Worm (Caenorhabditis elegans): Measurements from ENCODE around the gene Y38F1A.8.

DNA sequence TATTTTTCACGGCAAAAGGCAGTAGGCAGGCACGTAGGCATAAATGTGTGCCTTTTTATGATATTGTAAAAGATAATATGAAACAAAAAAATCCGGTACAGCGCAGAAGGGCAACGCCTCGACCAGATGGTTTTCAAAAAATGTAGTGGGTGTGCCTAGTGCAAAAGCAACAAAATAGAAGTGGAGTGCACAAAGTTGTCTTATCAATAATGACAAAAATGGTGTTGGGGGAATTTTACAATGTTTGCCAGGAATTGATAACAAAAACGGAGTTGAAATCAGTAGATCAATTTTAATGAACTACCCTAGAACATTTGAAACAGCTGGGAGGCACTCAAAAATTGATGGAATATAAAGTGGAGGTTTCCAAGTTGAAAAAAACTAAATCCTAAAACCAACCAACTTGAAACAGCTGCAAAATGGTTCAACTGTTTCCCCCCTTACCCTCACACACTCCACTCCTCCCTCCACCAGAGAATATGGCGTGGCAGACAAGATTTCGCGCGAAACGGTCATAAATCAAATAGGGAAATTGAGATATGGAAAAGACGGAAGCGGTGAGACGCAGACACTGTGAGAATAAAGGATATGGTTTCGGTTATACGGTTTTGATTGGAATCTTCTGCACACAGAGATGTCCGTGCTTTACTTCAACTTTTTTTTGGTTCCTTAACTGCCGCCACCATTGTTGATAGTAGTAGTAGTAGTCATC lies 3.7 kb upstream of the Y38F1A.8 start:
- TF ChIP-seq ama-1 (optimal IDR thresholded peaks at IDR 0.05) (no peak), flt-1 (GFP tag; IDR thresholded peaks at IDR 0.05) (no peak), B0310.2 (tag; optimal IDR thresholded peaks at IDR 0.05) (no peak), tra-4 (tag; optimal IDR thresholded peaks at IDR 0.05) (no peak), ceh-13 (GFP tag; optimal IDR thresholded peaks at IDR 0.05) (no peak), sea-1 (GFP tag; conservative IDR thresholded peaks at IDR 0.05) (no peak), hnd-1 (tag; optimal IDR thresholded peaks at IDR 0.05) (no peak), tbx-37 (GFP tag; conservative IDR thresholded peaks at IDR 0.05) (no peak), scrt-1 (GFP tag; IDR thresholded peaks at IDR 0.05) (no peak), aly-1 (tag; optimal IDR thresholded peaks at IDR 0.05) (no peak)

Measured in whole organism, early embryonic.